Worm (Caenorhabditis elegans) whole organism, L1 larva: Measurements from ENCODE around the gene sodh-2.

Source experiments
- C34B4.2 ChIP-seq: sonication (generic microtip); optimal IDR thresholded peaks from 2 replicates; lab custom pipeline; 2017; ENCODE audit warnings: mild to moderate bottlenecking, missing genetic modification characterization, missing compliant biosample characterization
- ama-1 ChIP-seq: fragments of 150-350 bp; optimal IDR thresholded peaks from 2 replicates; lab custom pipeline; 2014
- ceh-82 ChIP-seq, 3 experiments: fragments of 150-350 bp in 1 of 3; sonication (generic microtip) in 2 of 3; optimal IDR thresholded peaks; 2 replicates each; lab custom pipeline; 2014 to 2017; ENCODE audit warnings: missing biosample characterization in 3 of 3, missing genetic modification characterization in 3 of 3
- egl-27 ChIP-seq, 2 experiments: fragments of 150-350 bp in 1 of 2; sonication (generic microtip); optimal IDR thresholded peaks; 3 replicates each; lab custom pipeline; 2017 to 2018; ENCODE audit warnings: missing biosample characterization in 2 of 2, missing genetic modification characterization in 2 of 2, missing genetic modification reagents in 2 of 2
- fkh-8 ChIP-seq: sonication (generic microtip); optimal IDR thresholded peaks from 2 replicates; lab custom pipeline; 2016; ENCODE audit warnings: mild to moderate bottlenecking, missing genetic modification characterization, missing compliant biosample characterization
- fos-1 ChIP-seq: fragments of 150-350 bp; optimal IDR thresholded peaks from 2 replicates; lab custom pipeline; 2014; ENCODE audit warnings: missing biosample characterization, missing genetic modification characterization
- lin-15B ChIP-seq: fragments of 150-350 bp; sonication (generic microtip); optimal IDR thresholded peaks from 3 replicates; lab custom pipeline; 2014; ENCODE audit warnings: missing biosample characterization, missing genetic modification characterization
- lin-39 ChIP-seq: fragments of 150-350 bp; optimal IDR thresholded peaks from 2 replicates; lab custom pipeline; 2014; ENCODE audit warnings: missing biosample characterization, missing genetic modification reagents, missing genetic modification characterization
- nhr-11 ChIP-seq: fragments of 150-350 bp; optimal IDR thresholded peaks from 2 replicates; lab custom pipeline; 2014; ENCODE audit warnings: missing biosample characterization, missing genetic modification characterization
- nhr-76 ChIP-seq: sonication (generic microtip); optimal IDR thresholded peaks from 2 replicates; lab custom pipeline; 2017; ENCODE audit warnings: missing biosample characterization, missing genetic modification characterization
- nhr-77 ChIP-seq: fragments of 150-350 bp; optimal IDR thresholded peaks from 2 replicates; lab custom pipeline; 2014; ENCODE audit warnings: missing biosample characterization, missing genetic modification characterization

ce11 chrV:11854905-11855304, 36.1 kb downstream of the sodh-2 start:
- no peak for TF ChIP-seq egl-27 (tag; optimal IDR thresholded peaks at IDR 0.05; lab: Kevin White, UChicago)
- TF ChIP-seq fos-1 = no peak
- no peak for TF ChIP-seq nhr-77 (tag; lab: Kevin White, UChicago)
- no peak for TF ChIP-seq lin-39 (tag; lab: Kevin White, UChicago)
- TF ChIP-seq ama-1 = no peak
- peak; percentile 54 for TF ChIP-seq nhr-11
- no peak for TF ChIP-seq C34B4.2 (tag; lab: Kevin White, UChicago)
- TF ChIP-seq fkh-8 (tag; lab: Kevin White, UChicago) = peak; percentile 82
- TF ChIP-seq ceh-82 (tag; optimal IDR thresholded peaks at IDR 0.05; lab: Kevin White, UChicago) = no peak
- TF ChIP-seq nhr-76 (tag; lab: Kevin White, UChicago) = no peak
- no peak for TF ChIP-seq lin-15B (tag; lab: Kevin White, UChicago)
